Fruit fly (Drosophila melanogaster) whole organism, adult: ENCODE data around the gene upd3.
A peak's percentile ranks its signal among the peaks of the same experiment; 100 is the strongest.

Experiments
- bab1 ChIP-seq: fragments of 200-800 bp; sonication (Bioruptor generic); optimal IDR thresholded peaks from 3 replicates; lab custom pipeline; 2019; ENCODE audit warnings: missing biosample characterization, mild to moderate bottlenecking, missing genetic modification characterization, moderate library complexity
- ovo ChIP-seq: fragments of 200-800 bp; sonication (Bioruptor generic); optimal IDR thresholded peaks from 2 replicates; lab custom pipeline; 2016; ENCODE audit warnings: missing biosample characterization, missing genetic modification characterization

Gene upd3

DNA sequence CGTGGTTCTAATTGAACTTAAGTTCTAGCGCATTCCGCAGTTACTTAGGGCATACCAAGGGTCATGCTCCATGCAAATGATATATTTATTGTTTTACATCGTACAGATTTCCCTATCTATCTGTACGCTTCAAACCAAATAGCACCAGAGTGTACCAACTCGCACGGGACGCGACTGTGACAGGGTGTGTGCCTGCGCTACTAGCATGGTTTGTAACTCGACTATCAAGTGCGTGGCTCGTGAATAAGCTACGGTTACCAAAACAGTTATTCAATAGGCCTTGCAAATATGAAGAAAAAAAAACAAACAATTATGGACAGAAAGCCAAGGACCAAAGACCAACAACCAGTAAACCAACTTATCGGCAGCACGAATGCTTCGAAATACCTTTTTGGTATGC lies 44.3 kb downstream of the upd3 start:
- TF ChIP-seq bab1 (no peak), ovo (GFP tag; lab: Kevin White, UChicago) (peak; percentile 12)
